Worm (Caenorhabditis elegans) whole organism, early embryonic: Measurements from ENCODE around the gene faah-2.

ENCODE experiments used
- hmbx-1 ChIP-seq: sonication (generic microtip); optimal IDR thresholded peaks from 2 replicates; lab custom pipeline; 2016; ENCODE audit warnings: mild to moderate bottlenecking, missing genetic modification characterization, missing compliant biosample characterization
- tra-4 ChIP-seq: sonication (generic microtip); optimal IDR thresholded peaks from 2 replicates; lab custom pipeline; 2017; ENCODE audit warnings: missing genetic modification characterization, missing compliant biosample characterization

DNA sequence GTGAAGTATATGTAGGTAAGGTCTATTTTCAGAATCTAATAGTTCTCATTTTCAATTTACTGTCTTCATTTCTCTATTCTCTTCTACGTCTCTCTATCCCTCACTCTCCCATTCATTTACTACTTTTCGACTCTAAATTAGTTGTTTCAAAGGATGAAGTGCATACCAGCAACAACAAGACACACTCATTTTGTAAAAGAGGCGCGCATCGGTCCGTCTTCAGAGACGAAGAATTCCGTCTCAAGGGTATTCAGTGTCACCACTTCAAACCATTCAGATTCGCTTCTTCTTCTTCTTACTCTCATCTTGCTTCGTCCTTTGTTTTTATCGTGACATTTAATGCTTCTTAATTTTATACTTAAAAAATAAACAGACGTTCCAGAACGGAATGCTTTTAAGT is 19.1 kb downstream of the faah-2 start:
- TF ChIP-seq hmbx-1 (tag; lab: Kevin White, UChicago) (no peak), tra-4 (tag; lab: Kevin White, UChicago) (no peak)
